Fruit fly (Drosophila melanogaster): ENCODE results near the gene CG31626.

DNA sequence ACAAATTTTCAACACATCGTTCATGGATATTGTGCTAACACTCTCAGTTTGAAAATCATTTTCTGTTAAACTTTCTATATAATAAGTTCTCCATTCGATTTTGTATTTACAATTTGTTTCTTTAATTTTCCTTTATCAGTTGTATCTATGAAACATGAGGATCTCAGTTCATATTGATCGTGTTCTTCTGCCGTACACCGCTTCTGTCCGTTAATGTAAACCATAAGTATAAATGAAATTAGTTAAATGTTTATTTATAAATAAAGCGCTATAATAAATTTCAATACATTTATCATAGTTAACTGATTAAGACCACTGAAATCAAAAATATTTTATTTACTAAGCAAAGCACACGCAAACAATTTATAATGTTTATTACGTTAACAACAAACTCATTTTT lies 22.5 kb upstream of the CG31626 start:
- no peak for TF ChIP-seq sv (GFP tag; optimal IDR thresholded peaks at IDR 0.05)
- TF ChIP-seq Sp1 (GFP tag; optimal IDR thresholded peaks at IDR 0.05): no peak
- TF ChIP-seq Dfd (GFP tag; optimal IDR thresholded peaks at IDR 0.05): no peak
- no peak for TF ChIP-seq CrebA (GFP tag; optimal IDR thresholded peaks at IDR 0.05; ENCODE audit: borderline replicate concordance)
- no peak for TF ChIP-seq tai (GFP tag; optimal IDR thresholded peaks at IDR 0.05)
- no peak for TF ChIP-seq Hnf4 (GFP tag; optimal IDR thresholded peaks at IDR 0.05)
- no peak for TF ChIP-seq ey (GFP tag; optimal IDR thresholded peaks at IDR 0.05)
- no peak for TF ChIP-seq sage (GFP tag; optimal IDR thresholded peaks at IDR 0.05)
- no peak for TF ChIP-seq usp (GFP tag; optimal IDR thresholded peaks at IDR 0.05)
- no peak for TF ChIP-seq GATAd (GFP tag; optimal IDR thresholded peaks at IDR 0.05)
- no peak for TF ChIP-seq h (GFP tag; optimal IDR thresholded peaks at IDR 0.05)
- no peak for TF ChIP-seq psq (GFP tag; optimal IDR thresholded peaks at IDR 0.05)
- no peak for TF ChIP-seq dmrt93B (GFP tag; optimal IDR thresholded peaks at IDR 0.05)

All from whole organism, wandering third instar larva.